Worm (Caenorhabditis elegans) whole organism, mixed stage, embryonic: ENCODE measurements around the gene msp-36.

Source experiments
- M03D4.4 ChIP-seq: sonication (generic microtip); optimal IDR thresholded peaks from 2 replicates; lab custom pipeline; 2017; ENCODE audit warnings: mild to moderate bottlenecking, missing genetic modification characterization, missing compliant biosample characterization
- bed-3 ChIP-seq: fragments of 200-800 bp; sonication (Bioruptor generic); optimal IDR thresholded peaks from 3 replicates; lab custom pipeline; 2018; ENCODE audit warnings: mild to moderate bottlenecking, missing genetic modification characterization, moderate library complexity, missing compliant biosample characterization
- blmp-1 ChIP-seq: fragments of 150-350 bp; optimal IDR thresholded peaks from 2 replicates; lab custom pipeline; 2014; ENCODE audit warnings: missing biosample characterization, missing genetic modification characterization
- ceh-39 ChIP-seq: fragments of 150-350 bp; optimal IDR thresholded peaks from 2 replicates; lab custom pipeline; 2014; ENCODE audit warnings: missing biosample characterization, missing genetic modification characterization
- ceh-43 ChIP-seq: fragments of 200-800 bp; sonication (Bioruptor generic); optimal IDR thresholded peaks from 2 replicates; lab custom pipeline; 2018; ENCODE audit warnings: mild to moderate bottlenecking, missing genetic modification characterization, moderate library complexity, missing compliant biosample characterization
- ceh-83 ChIP-seq: fragments of 200-800 bp; sonication (Bioruptor generic); optimal IDR thresholded peaks from 2 replicates; lab custom pipeline; 2018; ENCODE audit warnings: mild to moderate bottlenecking, missing genetic modification characterization, missing compliant biosample characterization
- ces-1 ChIP-seq: fragments of 150-350 bp; optimal IDR thresholded peaks from 2 replicates; lab custom pipeline; 2014; ENCODE audit warnings: missing biosample characterization, missing genetic modification reagents, missing genetic modification characterization
- cnd-1 ChIP-seq: fragments of 200-800 bp; sonication (Bioruptor generic); optimal IDR thresholded peaks from 2 replicates; lab custom pipeline; 2018; ENCODE audit warnings: mild to moderate bottlenecking, missing genetic modification characterization, missing compliant biosample characterization
- elt-1 ChIP-seq: sonication (generic microtip); optimal IDR thresholded peaks from 2 replicates; lab custom pipeline; 2017; ENCODE audit warnings: missing genetic modification characterization, mild to moderate bottlenecking, missing compliant biosample characterization, antibody characterized with exemption, moderate library complexity, borderline replicate concordance; ENCODE audit not compliant: insufficient read depth
- flh-1 ChIP-seq: fragments of 200-800 bp; sonication (Bioruptor generic); optimal IDR thresholded peaks from 2 replicates; lab custom pipeline; 2018; ENCODE audit warnings: mild to moderate bottlenecking, missing genetic modification characterization, moderate library complexity, missing compliant biosample characterization
- hlh-1 ChIP-seq: fragments of 150-350 bp; optimal IDR thresholded peaks from 2 replicates; lab custom pipeline; 2014; ENCODE audit warnings: missing biosample characterization, missing genetic modification reagents, missing genetic modification characterization
- lin-13 ChIP-seq: fragments of 150-350 bp; optimal IDR thresholded peaks from 2 replicates; lab custom pipeline; 2014; ENCODE audit warnings: missing biosample characterization, missing genetic modification characterization
- lin-32 ChIP-seq: fragments of 200-800 bp; sonication (Bioruptor generic); optimal IDR thresholded peaks from 2 replicates; lab custom pipeline; 2018; ENCODE audit warnings: mild to moderate bottlenecking, missing genetic modification characterization, missing compliant biosample characterization
- lsy-2 ChIP-seq: fragments of 150-350 bp; optimal IDR thresholded peaks from 2 replicates; lab custom pipeline; 2014; ENCODE audit warnings: missing biosample characterization, missing genetic modification characterization
- mep-1 ChIP-seq: fragments of 150-350 bp; optimal IDR thresholded peaks from 2 replicates; lab custom pipeline; 2017; ENCODE audit warnings: missing biosample characterization, missing genetic modification reagents, missing genetic modification characterization, inconsistent platforms
- mls-2 ChIP-seq: sonication (generic microtip); optimal IDR thresholded peaks from 2 replicates; lab custom pipeline; 2016; ENCODE audit warnings: mild to moderate bottlenecking, missing genetic modification characterization, moderate library complexity, missing compliant biosample characterization
- nhr-12 ChIP-seq: fragments of 150-350 bp; optimal IDR thresholded peaks from 2 replicates; lab custom pipeline; 2014; ENCODE audit warnings: missing biosample characterization, missing genetic modification characterization
- nhr-2 ChIP-seq: fragments of 150-350 bp; optimal IDR thresholded peaks from 2 replicates; lab custom pipeline; 2014; ENCODE audit warnings: missing biosample characterization, missing genetic modification characterization
- nhr-237 ChIP-seq: fragments of 150-350 bp; optimal IDR thresholded peaks from 2 replicates; lab custom pipeline; 2014; ENCODE audit warnings: missing biosample characterization, missing genetic modification characterization
- nhr-28 ChIP-seq: fragments of 150-350 bp; optimal IDR thresholded peaks from 2 replicates; lab custom pipeline; 2014; ENCODE audit warnings: missing biosample characterization, missing genetic modification characterization
- nhr-76 ChIP-seq: sonication (generic microtip); optimal IDR thresholded peaks from 2 replicates; lab custom pipeline; 2017; ENCODE audit warnings: missing biosample characterization, missing genetic modification characterization
- pha-4 ChIP-seq: fragments of 150-350 bp; optimal IDR thresholded peaks from 2 replicates; lab custom pipeline; 2018; ENCODE audit warnings: missing biosample characterization, missing genetic modification reagents, missing genetic modification characterization
- sem-2 ChIP-seq: fragments of 200-800 bp; sonication (Bioruptor generic); optimal IDR thresholded peaks from 2 replicates; lab custom pipeline; 2018; ENCODE audit warnings: mild to moderate bottlenecking, missing genetic modification characterization, missing compliant biosample characterization
- snpc-4 ChIP-seq: fragments of 150-350 bp; optimal IDR thresholded peaks from 2 replicates; lab custom pipeline; 2014; ENCODE audit warnings: missing biosample characterization, missing genetic modification characterization
- sptf-1 ChIP-seq: sonication (generic microtip); optimal IDR thresholded peaks from 2 replicates; lab custom pipeline; 2017; ENCODE audit warnings: mild to moderate bottlenecking, missing genetic modification characterization, moderate library complexity, missing compliant biosample characterization
- tbx-8 ChIP-seq: fragments of 200-800 bp; sonication (Bioruptor generic); optimal IDR thresholded peaks from 2 replicates; lab custom pipeline; 2018; ENCODE audit warnings: mild to moderate bottlenecking, missing genetic modification characterization, moderate library complexity, missing compliant biosample characterization
- unc-120 ChIP-seq: sonication (generic microtip); optimal IDR thresholded peaks from 2 replicates; lab custom pipeline; 2017; ENCODE audit warnings: missing genetic modification characterization, missing compliant biosample characterization; ENCODE audit not compliant: poor library complexity, severe bottlenecking
- unc-39 ChIP-seq: fragments of 150-350 bp; optimal IDR thresholded peaks from 2 replicates; lab custom pipeline; 2014; ENCODE audit warnings: missing biosample characterization, missing genetic modification characterization
- unc-62 ChIP-seq: fragments of 150-350 bp; optimal IDR thresholded peaks from 2 replicates; lab custom pipeline; 2014; ENCODE audit warnings: missing biosample characterization, missing genetic modification reagents, missing genetic modification characterization
- zip-8 ChIP-seq: fragments of 150-350 bp; optimal IDR thresholded peaks from 2 replicates; lab custom pipeline; 2014; ENCODE audit warnings: missing biosample characterization, missing genetic modification characterization
- ztf-11 ChIP-seq: fragments of 150-350 bp; optimal IDR thresholded peaks from 2 replicates; lab custom pipeline; 2014; ENCODE audit warnings: missing biosample characterization, missing genetic modification characterization

msp-36 gene

DNA sequence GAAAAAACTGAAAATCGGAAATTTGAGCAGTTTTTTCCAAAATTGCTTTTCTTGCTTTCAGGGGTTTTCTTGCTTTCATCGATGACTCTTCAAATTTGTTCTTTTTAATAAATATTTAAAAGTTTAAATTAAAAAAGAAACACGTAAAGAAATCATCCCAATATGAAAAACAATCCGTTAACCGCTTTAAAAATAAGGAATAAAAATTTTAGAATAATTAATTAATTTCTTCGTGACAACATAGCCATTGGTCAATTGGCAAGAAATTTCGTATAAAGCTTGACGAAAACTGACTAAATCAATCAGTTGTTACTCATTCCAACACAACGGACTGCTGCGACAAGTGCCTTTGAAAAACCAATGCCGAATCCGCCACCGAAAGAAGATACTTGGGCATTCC, 17.3 kb downstream of the msp-36 start, which contains the start of gene nsph-3.2:
Gene nsph-3.2, plus strand, starts transcription at position 301 of the 400 bp plus-strand sequence.
- TF ChIP-seq nhr-76 (tag; lab: Kevin White, UChicago) (no peak), ceh-83 (GFP tag; lab: Kevin White, UChicago) (no peak), sem-2 (GFP tag; lab: Kevin White, UChicago) (no peak), mls-2 (no peak), mep-1 (tag; lab: Kevin White, UChicago) (no peak), pha-4 (no peak), nhr-12 (no peak), elt-1 (tag; lab: Kevin White, UChicago) (no peak), tbx-8 (GFP tag; lab: Kevin White, UChicago) (no peak), nhr-28 (no peak)

DNA sequence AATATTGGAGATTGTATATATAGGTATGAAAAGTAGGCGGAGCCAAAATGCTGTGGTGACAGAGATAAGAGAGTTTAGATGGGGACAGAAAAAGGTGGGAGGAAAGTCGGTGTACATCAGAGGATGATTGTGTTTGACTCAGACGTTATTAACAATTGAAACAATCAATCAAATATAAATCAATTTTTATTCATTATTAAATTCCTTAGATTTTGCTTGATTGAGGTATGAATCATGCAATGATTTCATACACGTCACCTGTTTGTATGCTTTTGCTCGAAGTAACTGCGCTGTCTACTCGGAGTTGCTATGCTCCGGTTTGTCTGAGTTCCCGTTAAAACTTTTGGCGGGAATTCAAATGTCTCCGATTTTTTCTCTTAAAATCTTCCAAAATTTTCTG, 19.9 kb downstream of the msp-36 start, which contains the start of gene C04G2.10:
Gene C04G2.10, plus strand, starts transcription at position 301 of the 400 bp plus-strand sequence.
- no peak for TF ChIP-seq ceh-43 (GFP tag; lab: Kevin White, UChicago)
- no peak for TF ChIP-seq ceh-39 (tag; lab: Kevin White, UChicago)
- TF ChIP-seq nhr-237, result no peak
- no peak for TF ChIP-seq ces-1
- TF ChIP-seq nhr-2 (tag; lab: Kevin White, UChicago), result no peak
- no peak for TF ChIP-seq blmp-1
- TF ChIP-seq lsy-2, result no peak
- no peak for TF ChIP-seq unc-120
- TF ChIP-seq sptf-1, result no peak
- TF ChIP-seq unc-62 (GFP tag; lab: Kevin White, UChicago), result no peak
- no peak for TF ChIP-seq cnd-1
- TF ChIP-seq lin-32 (GFP tag; lab: Kevin White, UChicago), result no peak
- TF ChIP-seq pha-4, result no peak
- no peak for TF ChIP-seq zip-8 (tag; lab: Kevin White, UChicago)
- TF ChIP-seq ztf-11 (tag; lab: Kevin White, UChicago), result no peak
- TF ChIP-seq lin-13, result no peak
- no peak for TF ChIP-seq nhr-12

ce11 chrIV:10116765-10117164, 21.5 kb downstream of the msp-36 start:
- no peak for TF ChIP-seq mls-2
- TF ChIP-seq nhr-28, result no peak
- TF ChIP-seq sptf-1, result no peak
- no peak for TF ChIP-seq ztf-11 (tag; lab: Kevin White, UChicago)
- no peak for TF ChIP-seq lsy-2
- no peak for TF ChIP-seq nhr-2 (tag; lab: Kevin White, UChicago)
- no peak for TF ChIP-seq zip-8 (tag; lab: Kevin White, UChicago)
- TF ChIP-seq sem-2 (GFP tag; lab: Kevin White, UChicago), result no peak
- no peak for TF ChIP-seq snpc-4 (tag; lab: Kevin White, UChicago)
- TF ChIP-seq ceh-43 (GFP tag; lab: Kevin White, UChicago), result no peak
- TF ChIP-seq ceh-39 (tag; lab: Kevin White, UChicago), result no peak
- TF ChIP-seq nhr-76 (tag; lab: Kevin White, UChicago), result no peak
- TF ChIP-seq mep-1 (tag; lab: Kevin White, UChicago), result no peak
- TF ChIP-seq ceh-83 (GFP tag; lab: Kevin White, UChicago), result no peak

DNA sequence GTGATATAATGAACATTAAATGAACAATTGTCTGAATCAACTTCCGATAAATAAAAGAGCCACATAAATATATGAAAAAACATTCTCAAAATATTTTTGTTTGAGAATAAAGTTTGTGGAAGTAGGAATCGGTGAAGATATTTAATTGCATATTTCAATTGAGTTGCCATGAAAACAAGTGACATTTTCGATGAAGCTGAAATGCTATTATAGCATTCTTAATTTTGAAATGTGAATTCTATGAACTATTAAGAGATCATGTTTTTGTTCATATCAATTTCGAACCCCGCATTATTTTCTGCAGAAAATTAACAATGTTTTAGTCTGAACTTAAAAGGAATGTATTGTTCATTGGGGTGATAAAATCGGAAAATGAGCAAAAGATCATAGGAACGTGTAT, 27.0 kb downstream of the msp-36 start, which contains the start of gene irld-21:
Gene irld-21, minus strand, starts transcription at position 101 of the 400 bp plus-strand sequence.
- TF ChIP-seq ztf-11 (tag; lab: Kevin White, UChicago) (no peak), M03D4.4 (no peak), unc-120 (no peak), flh-1 (GFP tag; lab: Kevin White, UChicago) (no peak), ceh-43 (GFP tag; lab: Kevin White, UChicago) (no peak), blmp-1 (no peak), unc-39 (tag; lab: Kevin White, UChicago) (no peak), ceh-83 (GFP tag; lab: Kevin White, UChicago) (no peak), nhr-12 (no peak), nhr-237 (no peak)

DNA sequence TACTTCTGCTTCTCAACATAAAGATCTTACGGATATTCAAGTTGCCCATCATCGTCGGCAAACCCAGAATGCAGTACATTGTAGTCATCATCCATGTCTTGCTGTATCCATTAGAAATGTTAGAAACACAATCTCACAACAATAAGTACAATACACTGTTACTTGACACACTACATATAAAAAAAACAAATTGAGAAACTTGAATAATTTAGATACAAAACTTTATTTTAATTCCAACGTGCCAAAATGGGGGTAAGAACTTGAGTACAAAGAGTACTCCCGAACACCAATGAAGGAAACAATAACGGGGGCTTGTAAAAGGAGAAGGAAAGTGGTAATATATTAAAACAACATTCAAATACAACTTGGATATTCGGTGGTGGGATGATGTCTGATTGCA, 31.3 kb downstream of the msp-36 start, which contains the start of gene ctf-18:
Gene ctf-18, minus strand, starts transcription at position 101 of the 400 bp plus-strand sequence.
- no peak for TF ChIP-seq unc-62 (GFP tag; lab: Kevin White, UChicago)
- no peak for TF ChIP-seq unc-120
- no peak for TF ChIP-seq mep-1 (tag; lab: Kevin White, UChicago)
- TF ChIP-seq sem-2 (GFP tag; lab: Kevin White, UChicago), result no peak
- TF ChIP-seq nhr-76 (tag; lab: Kevin White, UChicago), result no peak
- no peak for TF ChIP-seq nhr-12
- no peak for TF ChIP-seq bed-3
- no peak for TF ChIP-seq mls-2
- no peak for TF ChIP-seq pha-4
- TF ChIP-seq sptf-1, result no peak
- TF ChIP-seq flh-1 (GFP tag; lab: Kevin White, UChicago), result no peak
- no peak for TF ChIP-seq nhr-237
- no peak for TF ChIP-seq lsy-2
- no peak for TF ChIP-seq ces-1
- no peak for TF ChIP-seq snpc-4 (tag; lab: Kevin White, UChicago)
- TF ChIP-seq ceh-39 (tag; lab: Kevin White, UChicago), result no peak
- TF ChIP-seq hlh-1 (tag; lab: Kevin White, UChicago), result no peak
- no peak for TF ChIP-seq lin-32 (GFP tag; lab: Kevin White, UChicago)
- no peak for TF ChIP-seq ceh-43 (GFP tag; lab: Kevin White, UChicago)
- no peak for TF ChIP-seq ceh-83 (GFP tag; lab: Kevin White, UChicago)
